Fruit fly (Drosophila melanogaster): ENCODE data around the gene Tango14.

Tango14 gene

dm6 chr2L:1169867-1170415 lies 11.5 kb downstream of the Tango14 start, which contains the start of the genes CG31922 and Plap (continued):
- TF ChIP-seq HmgZ (tag; optimal IDR thresholded peaks at IDR 0.05): peak; percentile 73
- peak; percentile 39; the same call in 1 of the 2 replicates for TF ChIP-seq Taf1 (GFP tag; IDR thresholded peaks at IDR 0.05)
- TF ChIP-seq CG5953 (GFP tag; IDR thresholded peaks at IDR 0.05): no peak
- TF ChIP-seq btn (GFP tag; optimal IDR thresholded peaks at IDR 0.05): no peak
- no peak for TF ChIP-seq Optix (GFP tag; IDR thresholded peaks at IDR 0.05)
- no peak for TF ChIP-seq HmgD (GFP tag; optimal IDR thresholded peaks at IDR 0.05)
- TF ChIP-seq D19A (tag; optimal IDR thresholded peaks at IDR 0.05): no peak
- no peak for TF ChIP-seq trh (GFP tag; optimal IDR thresholded peaks at IDR 0.05)
- TF ChIP-seq peb (GFP tag; IDR thresholded peaks at IDR 0.05): no peak
- TF ChIP-seq Ravus (GFP tag; IDR thresholded peaks at IDR 0.05): no peak
- TF ChIP-seq Lim3 (GFP tag; IDR thresholded peaks at IDR 0.05): no peak
- TF ChIP-seq sug (tag; optimal IDR thresholded peaks at IDR 0.05): peak; percentile 87
- peak; percentile 78 for TF ChIP-seq CG2712 (tag; optimal IDR thresholded peaks at IDR 0.05)
- no peak for TF ChIP-seq wek (GFP tag; optimal IDR thresholded peaks at IDR 0.05)
- TF ChIP-seq Myb (GFP tag; optimal IDR thresholded peaks at IDR 0.05): peak; percentile 85
- TF ChIP-seq CG14667 (GFP tag; IDR thresholded peaks at IDR 0.05): no peak
- no peak for TF ChIP-seq Sox100B (GFP tag; optimal IDR thresholded peaks at IDR 0.05)
- no peak for TF ChIP-seq CG8478 (optimal IDR thresholded peaks at IDR 0.05)
- peak; percentile 45 for TF ChIP-seq slp2 (GFP tag; optimal IDR thresholded peaks at IDR 0.05)
- peak; percentile 70 for TF ChIP-seq Fer1 (GFP tag; optimal IDR thresholded peaks at IDR 0.05)
- peak; percentile 80 for TF ChIP-seq CG12155 (GFP tag; optimal IDR thresholded peaks at IDR 0.05)
- no peak for TF ChIP-seq dan (GFP tag; IDR thresholded peaks at IDR 0.05)
- TF ChIP-seq CG14710 (tag; optimal IDR thresholded peaks at IDR 0.05): peak; percentile 86
- no peak for TF ChIP-seq CG15073 (GFP tag; optimal IDR thresholded peaks at IDR 0.05)
- TF ChIP-seq MESR4 (GFP tag; optimal IDR thresholded peaks at IDR 0.05): peak; percentile 18
- no peak for TF ChIP-seq sqz (GFP tag; optimal IDR thresholded peaks at IDR 0.05)
- peak; percentile 42; the same call in 1 of the 2 replicates for TF ChIP-seq Awh (GFP tag; IDR thresholded peaks at IDR 0.05)
- peak; percentile 37 for TF ChIP-seq zen (tag; optimal IDR thresholded peaks at IDR 0.05)
- no peak for TF ChIP-seq Rx (GFP tag; IDR thresholded peaks at IDR 0.05)
- TF ChIP-seq nmo (GFP tag; optimal IDR thresholded peaks at IDR 0.05): peak; percentile 85
- TF ChIP-seq Camta (GFP tag; optimal IDR thresholded peaks at IDR 0.05): peak; percentile 51
- peak; percentile 58 for TF ChIP-seq Side (GFP tag; optimal IDR thresholded peaks at IDR 0.05)
- peak; percentile 59 for TF ChIP-seq Ssrp (tag; optimal IDR thresholded peaks at IDR 0.05)
- peak; percentile 67 for TF ChIP-seq Dek (tag; optimal IDR thresholded peaks at IDR 0.05)
- TF ChIP-seq Scr (GFP tag; IDR thresholded peaks at IDR 0.05; ENCODE audit: partially characterized antibody): peak; percentile 96
- peak; percentile 62 for TF ChIP-seq ssp (GFP tag; IDR thresholded peaks at IDR 0.05)
- peak; percentile 17 for TF ChIP-seq CG4282 (GFP tag; optimal IDR thresholded peaks at IDR 0.05)
- TF ChIP-seq Spps (tag; optimal IDR thresholded peaks at IDR 0.05): peak; percentile 26
- peak; percentile 21 for TF ChIP-seq luna (GFP tag; optimal IDR thresholded peaks at IDR 0.05)
- TF ChIP-seq unc-4 (GFP tag; IDR thresholded peaks at IDR 0.05; ENCODE audit: partially characterized antibody): peak; percentile 95
- TF ChIP-seq ranshi (GFP tag; IDR thresholded peaks at IDR 0.05): no peak
- peak; percentile 58 for TF ChIP-seq pzg (GFP tag; optimal IDR thresholded peaks at IDR 0.05)
- no peak for TF ChIP-seq CG30431 (GFP tag; optimal IDR thresholded peaks at IDR 0.05)
- TF ChIP-seq NC2α (GFP tag; optimal IDR thresholded peaks at IDR 0.05): no peak
- peak; percentile 78 for TF ChIP-seq MBD-R2 (GFP tag; IDR thresholded peaks at IDR 0.05)
- TF ChIP-seq CG17802 (tag; optimal IDR thresholded peaks at IDR 0.05): no peak
- no peak for TF ChIP-seq dati (GFP tag; IDR thresholded peaks at IDR 0.05)
- no peak for TF ChIP-seq CG12236 (GFP tag; optimal IDR thresholded peaks at IDR 0.05)
- no peak for TF ChIP-seq Sry-β (GFP tag; optimal IDR thresholded peaks at IDR 0.05)
- peak in 1 of 2 experiments; percentile 75 for TF ChIP-seq Hr78 (GFP tag; optimal IDR thresholded peaks at IDR 0.05)
- peak; percentile 19 for TF ChIP-seq maf-S (GFP tag; optimal IDR thresholded peaks at IDR 0.05)
- peak; percentile 76; the same call in 2 of the 3 replicates for TF ChIP-seq Dbx (GFP tag; IDR thresholded peaks at IDR 0.05)
